Worm (Caenorhabditis elegans) whole organism, young adult: ENCODE data around the gene snfc-5.
A peak's percentile ranks its signal among the peaks of the same experiment; 100 is the strongest.
"Not testable (repeated sequence)": the region's sequence is repeated elsewhere in the genome, so short reads cannot be mapped to it uniquely, and the experiment has no call there.

ENCODE experiments used
- B0019.2 ChIP-seq: fragments of 200-800 bp; sonication (Bioruptor generic); conservative IDR thresholded peaks from 2 replicates; pipeline ENCODE4 v1.3.6; 2022; ENCODE audit warnings: missing genetic modification reagents, missing genetic modification characterization, missing compliant biosample characterization
- B0261.1 ChIP-seq: sonication (generic microtip); optimal IDR thresholded peaks from 2 replicates; lab custom pipeline; 2016; ENCODE audit warnings: mild to moderate bottlenecking, missing genetic modification characterization, moderate library complexity, missing compliant biosample characterization
- F33H1.4 ChIP-seq: fragments of 200-800 bp; sonication (Bioruptor generic); IDR thresholded peaks from 2 replicates; pipeline ENCODE4 v1.3.6; 2022; ENCODE audit warnings: missing genetic modification reagents, missing genetic modification characterization, missing compliant biosample characterization
- K11D2.4 ChIP-seq: fragments of 200-800 bp; sonication (Bioruptor generic); IDR thresholded peaks from 2 replicates; pipeline ENCODE4 v1.3.6; 2022; ENCODE audit warnings: missing genetic modification reagents, missing genetic modification characterization, missing compliant biosample characterization
- ZK185.1 ChIP-seq: sonication (generic microtip); optimal IDR thresholded peaks from 2 replicates; lab custom pipeline; 2016; ENCODE audit warnings: mild to moderate bottlenecking, missing genetic modification characterization, missing compliant biosample characterization; ENCODE audit not compliant: poor library complexity, severe bottlenecking
- attf-5 ChIP-seq: fragments of 200-800 bp; sonication (Bioruptor generic); optimal IDR thresholded peaks from 2 replicates; lab custom pipeline; 2018; ENCODE audit warnings: mild to moderate bottlenecking, missing genetic modification characterization, missing compliant biosample characterization
- cebp-1 ChIP-seq, 2 experiments: fragments of 200-800 bp in 1 of 2; sonication (Bioruptor generic) in 1 of 2; sonication (generic microtip) in 1 of 2; IDR thresholded peaks in 1 of 2; optimal IDR thresholded peaks in 1 of 2; 2 replicates each; pipeline versions ENCODE4 v1.3.6 to Lab custom; 2017 to 2022; ENCODE audit warnings: missing compliant biosample characterization in 2 of 2, missing genetic modification characterization in 2 of 2, mild to moderate bottlenecking in 1 of 2, missing genetic modification reagents in 1 of 2, moderate library complexity in 1 of 2
- ceh-27 ChIP-seq: fragments of 200-800 bp; sonication (Bioruptor generic); optimal IDR thresholded peaks from 2 replicates; lab custom pipeline; 2018; ENCODE audit warnings: mild to moderate bottlenecking, missing genetic modification characterization, moderate library complexity, missing compliant biosample characterization
- ceh-79 ChIP-seq: sonication (generic microtip); optimal IDR thresholded peaks from 2 replicates; lab custom pipeline; 2017; ENCODE audit warnings: mild to moderate bottlenecking, missing genetic modification characterization, missing compliant biosample characterization
- die-1 ChIP-seq: sonication (generic microtip); optimal IDR thresholded peaks from 2 replicates; lab custom pipeline; 2016; ENCODE audit warnings: missing genotype, mild to moderate bottlenecking, missing genetic modification characterization, missing compliant biosample characterization
- efl-1 ChIP-seq: fragments of 150-350 bp; optimal IDR thresholded peaks from 2 replicates; lab custom pipeline; 2014; ENCODE audit warnings: missing biosample characterization, missing genetic modification reagents, missing genetic modification characterization
- egl-44 ChIP-seq: fragments of 200-800 bp; sonication (Bioruptor generic); IDR thresholded peaks from 2 replicates; pipeline ENCODE4 v1.3.6; 2022; ENCODE audit warnings: missing genetic modification reagents, missing genetic modification characterization, missing compliant biosample characterization
- gei-17 ChIP-seq: fragments of 200-800 bp; sonication (Bioruptor generic); optimal IDR thresholded peaks from 2 replicates; lab custom pipeline; 2018; ENCODE audit warnings: mild to moderate bottlenecking, missing genetic modification characterization, missing compliant biosample characterization
- him-1 ChIP-seq: sonication (generic microtip); optimal IDR thresholded peaks from 2 replicates; lab custom pipeline; 2016; ENCODE audit warnings: missing genotype, missing genetic modification reagents, missing genetic modification characterization, missing compliant biosample characterization
- hlh-12 ChIP-seq: sonication (generic microtip); optimal IDR thresholded peaks from 2 replicates; lab custom pipeline; 2016; ENCODE audit warnings: missing genetic modification characterization, missing compliant biosample characterization
- hmg-1.2 ChIP-seq: fragments of 200-800 bp; sonication (Bioruptor generic); IDR thresholded peaks from 2 replicates; pipeline ENCODE4 v1.3.6; 2022; ENCODE audit warnings: missing genetic modification reagents, missing genetic modification characterization, missing compliant biosample characterization
- lin-35 ChIP-seq, 3 experiments: fragments of 150-350 bp in 2 of 3; sonication (generic microtip) in 1 of 3; optimal IDR thresholded peaks; 2 replicates each; lab custom pipeline; 2014 to 2018; ENCODE audit warnings: missing biosample characterization in 3 of 3, missing genetic modification characterization in 3 of 3, missing genetic modification reagents in 3 of 3
- lin-40 ChIP-seq: sonication (generic microtip); optimal IDR thresholded peaks from 2 replicates; lab custom pipeline; 2016; ENCODE audit warnings: missing genetic modification characterization, mild to moderate bottlenecking, missing compliant biosample characterization, missing genotype, missing genetic modification reagents
- lin-54 ChIP-seq: fragments of 200-800 bp; sonication (Bioruptor generic); optimal IDR thresholded peaks from 2 replicates; lab custom pipeline; 2018; ENCODE audit warnings: mild to moderate bottlenecking, missing genetic modification characterization, missing compliant biosample characterization
- lsl-1 ChIP-seq: fragments of 200-800 bp; sonication (Bioruptor generic); optimal IDR thresholded peaks from 2 replicates; lab custom pipeline; 2018; ENCODE audit warnings: mild to moderate bottlenecking, missing genetic modification characterization, moderate library complexity, missing compliant biosample characterization
- lsy-27 ChIP-seq: sonication (generic microtip); optimal IDR thresholded peaks from 2 replicates; lab custom pipeline; 2017; ENCODE audit warnings: missing genetic modification characterization, mild to moderate bottlenecking, missing compliant biosample characterization, antibody characterized with exemption, missing genotype, borderline replicate concordance; ENCODE audit not compliant: insufficient read depth
- madf-6 ChIP-seq: fragments of 200-800 bp; sonication (Bioruptor generic); IDR thresholded peaks from 2 replicates; pipeline ENCODE4 v1.3.6; 2022; ENCODE audit warnings: missing genetic modification reagents, missing genetic modification characterization, missing compliant biosample characterization
- madf-8 ChIP-seq: fragments of 200-800 bp; sonication (Bioruptor generic); conservative IDR thresholded peaks from 2 replicates; pipeline ENCODE4 v1.3.6; 2022; ENCODE audit warnings: missing genetic modification reagents, missing genetic modification characterization, missing compliant biosample characterization
- mcd-1 ChIP-seq: fragments of 200-800 bp; sonication (Bioruptor generic); IDR thresholded peaks from 2 replicates; pipeline ENCODE4 v1.3.6; 2022; ENCODE audit warnings: missing genetic modification reagents, missing genetic modification characterization, missing compliant biosample characterization
- nfyb-1 ChIP-seq: fragments of 200-800 bp; sonication (Bioruptor generic); IDR thresholded peaks from 2 replicates; pipeline ENCODE4 v1.3.6; 2022; ENCODE audit warnings: missing genetic modification reagents, missing genetic modification characterization, missing compliant biosample characterization
- nhr-80 ChIP-seq: sonication (generic microtip); optimal IDR thresholded peaks from 2 replicates; lab custom pipeline; 2016; ENCODE audit warnings: missing genetic modification characterization, missing compliant biosample characterization
- pbrm-1 ChIP-seq: fragments of 200-800 bp; sonication (Bioruptor generic); IDR thresholded peaks from 2 replicates; pipeline ENCODE4 v1.3.6; 2022; ENCODE audit warnings: missing genetic modification reagents, missing genetic modification characterization, missing compliant biosample characterization
- rcor-1 ChIP-seq: fragments of 200-800 bp; sonication (Bioruptor generic); IDR thresholded peaks from 2 replicates; pipeline ENCODE4 v1.3.6; 2022; ENCODE audit warnings: missing genetic modification reagents, missing genetic modification characterization, missing compliant biosample characterization
- repo-1 ChIP-seq: sonication (generic microtip); optimal IDR thresholded peaks from 2 replicates; lab custom pipeline; 2017; ENCODE audit warnings: mild to moderate bottlenecking, missing genetic modification characterization, missing compliant biosample characterization
- rpc-1 ChIP-seq, 2 experiments: fragments of 150-350 bp in 1 of 2; sonication (generic microtip) in 1 of 2; optimal IDR thresholded peaks; 2 replicates each; lab custom pipeline; 2014 to 2018; ENCODE audit warnings: missing biosample characterization in 1 of 2, missing genetic modification characterization in 1 of 2, missing genetic modification reagents in 1 of 2, missing genotype in 1 of 2
- snpc-1.1 ChIP-seq: sonication (generic microtip); optimal IDR thresholded peaks from 2 replicates; lab custom pipeline; 2017; ENCODE audit warnings: missing genetic modification characterization, mild to moderate bottlenecking, missing compliant biosample characterization, antibody characterized with exemption, moderate library complexity, missing genotype, missing genetic modification reagents; ENCODE audit not compliant: insufficient read depth
- snpc-1.3 ChIP-seq: sonication (generic microtip); optimal IDR thresholded peaks from 2 replicates; lab custom pipeline; 2017; ENCODE audit warnings: missing genetic modification characterization, mild to moderate bottlenecking, missing compliant biosample characterization, antibody characterized with exemption, moderate library complexity, missing genotype, missing genetic modification reagents; ENCODE audit not compliant: insufficient read depth
- snpc-3.4 ChIP-seq: sonication (generic microtip); optimal IDR thresholded peaks from 2 replicates; lab custom pipeline; 2017; ENCODE audit warnings: missing genetic modification characterization, mild to moderate bottlenecking, missing compliant biosample characterization, antibody characterized with exemption, moderate library complexity, missing genotype, missing genetic modification reagents
- somi-1 ChIP-seq: fragments of 200-800 bp; sonication (Bioruptor generic); optimal IDR thresholded peaks from 2 replicates; lab custom pipeline; 2018; ENCODE audit warnings: mild to moderate bottlenecking, missing genetic modification characterization, missing compliant biosample characterization
- tbp1 ChIP-seq: fragments of 200-800 bp; sonication (Bioruptor generic); optimal IDR thresholded peaks from 2 replicates; lab custom pipeline; 2018; ENCODE audit warnings: mild to moderate bottlenecking, missing genetic modification characterization, missing compliant biosample characterization
- xnd-1 ChIP-seq: sonication (generic microtip); optimal IDR thresholded peaks from 2 replicates; lab custom pipeline; 2016; ENCODE audit warnings: missing genotype, missing genetic modification reagents, missing genetic modification characterization, missing compliant biosample characterization
- ztf-18 ChIP-seq: sonication (generic microtip); optimal IDR thresholded peaks from 2 replicates; lab custom pipeline; 2016; ENCODE audit warnings: missing genotype, mild to moderate bottlenecking, missing genetic modification characterization, missing compliant biosample characterization
- ztf-6 ChIP-seq: fragments of 200-800 bp; sonication (Bioruptor generic); IDR thresholded peaks from 2 replicates; pipeline ENCODE4 v1.3.6; 2022; ENCODE audit warnings: missing genetic modification reagents, missing genetic modification characterization, missing compliant biosample characterization

Gene snfc-5

DNA sequence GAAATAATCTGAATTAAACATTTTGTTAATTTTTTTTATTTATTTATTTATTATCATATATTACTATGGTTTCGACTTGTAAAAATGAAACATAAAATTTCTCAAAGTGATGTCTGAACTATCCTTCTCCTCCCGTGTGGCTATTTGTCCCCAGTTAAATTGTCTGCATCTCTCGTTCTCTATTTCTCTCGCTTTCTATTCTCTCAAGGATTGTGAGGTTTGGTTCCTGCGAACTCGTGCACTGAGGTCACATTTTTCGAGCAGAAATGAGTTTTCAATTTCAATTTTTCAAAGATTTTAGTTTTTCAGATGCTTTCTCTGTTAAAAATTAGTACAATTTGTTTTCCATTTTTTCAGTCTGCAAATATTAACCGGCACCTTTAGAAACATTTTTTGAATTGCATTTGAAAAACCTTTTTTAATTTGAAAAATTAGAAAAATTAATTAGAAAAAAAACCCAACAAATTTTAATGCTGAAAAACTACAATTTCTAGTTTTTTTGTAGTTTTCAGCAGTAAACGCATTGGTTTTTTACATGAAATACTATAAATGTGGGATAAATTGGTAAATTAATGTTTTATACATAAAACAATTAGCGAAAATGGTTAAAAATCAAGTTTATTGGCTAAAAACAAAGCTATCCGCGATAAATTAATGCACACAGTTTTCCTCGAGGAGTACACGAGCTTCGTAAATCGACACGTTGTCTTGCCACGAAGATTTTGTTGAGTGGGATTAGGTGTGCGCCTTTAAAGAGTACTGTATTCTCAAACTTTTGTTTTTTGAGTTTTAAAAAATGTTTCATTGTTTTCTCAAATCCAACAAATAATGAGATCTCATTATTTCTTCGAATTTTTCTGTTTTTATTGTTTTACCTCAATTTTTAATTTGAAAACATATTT, 7.8 kb downstream of the snfc-5 start (continued):
- peak; percentile 45 for TF ChIP-seq xnd-1 (tag; lab: Kevin White, UChicago)
- no peak for TF ChIP-seq snpc-1.3 (tag; lab: Kevin White, UChicago)
- peak; percentile 10 for TF ChIP-seq lin-40 (tag; lab: Kevin White, UChicago)
- no peak for TF ChIP-seq efl-1 (GFP tag; lab: Kevin White, UChicago)
- no peak for TF ChIP-seq lsy-27
- peak; percentile 90 for TF ChIP-seq B0019.2 (GFP tag; lab: Robert Waterston, UW)
- peak; percentile 40 for TF ChIP-seq him-1 (tag; lab: Kevin White, UChicago)
- peak; percentile 72 for TF ChIP-seq lsl-1 (GFP tag; lab: Kevin White, UChicago)
- no peak for TF ChIP-seq somi-1
- TF ChIP-seq madf-6 (GFP tag; lab: Robert Waterston, UW) = peak; percentile 48; the same call in 1 of the 2 replicates
- peak; percentile 33 for TF ChIP-seq nhr-80 (tag; lab: Kevin White, UChicago)
- peak; percentile 38 for TF ChIP-seq attf-5 (GFP tag; lab: Kevin White, UChicago)
- TF ChIP-seq snpc-1.1 (tag; lab: Kevin White, UChicago) = no peak
- no peak for TF ChIP-seq hlh-12 (tag; lab: Kevin White, UChicago)
- TF ChIP-seq madf-8 = no peak
- peak; percentile 55 for TF ChIP-seq snpc-3.4 (tag; lab: Kevin White, UChicago)
- TF ChIP-seq hmg-1.2 (GFP tag; lab: Robert Waterston, UW) = peak; percentile 45; the same call in 1 of the 2 replicates

DNA sequence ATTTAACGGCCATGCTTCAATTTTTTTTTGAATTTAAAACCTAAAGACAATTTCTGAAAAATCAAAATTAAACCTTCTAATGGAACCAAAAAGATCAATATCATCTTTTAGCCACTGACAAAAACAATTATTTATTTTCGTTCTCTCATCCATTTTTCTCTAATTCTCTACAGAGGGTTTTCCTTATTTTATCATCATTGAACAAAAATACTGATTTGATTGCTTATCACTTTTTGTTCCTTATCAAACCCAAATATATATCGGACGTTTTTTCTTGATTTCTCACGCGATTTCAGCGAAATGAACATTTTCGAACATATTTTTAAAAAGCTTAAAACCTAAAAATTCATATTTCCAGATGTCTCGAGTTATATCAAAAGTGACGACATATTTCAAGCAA, 8.5 kb downstream of the snfc-5 start, which contains the start of gene mpc-1:
mpc-1 (plus strand) TSS at position 359 of the 400 bp plus-strand sequence.
- no peak for TF ChIP-seq snpc-1.3 (tag; lab: Kevin White, UChicago)
- TF ChIP-seq ceh-27 (GFP tag; lab: Kevin White, UChicago) = no peak
- TF ChIP-seq nhr-80 (tag; lab: Kevin White, UChicago) = peak; percentile 52

DNA sequence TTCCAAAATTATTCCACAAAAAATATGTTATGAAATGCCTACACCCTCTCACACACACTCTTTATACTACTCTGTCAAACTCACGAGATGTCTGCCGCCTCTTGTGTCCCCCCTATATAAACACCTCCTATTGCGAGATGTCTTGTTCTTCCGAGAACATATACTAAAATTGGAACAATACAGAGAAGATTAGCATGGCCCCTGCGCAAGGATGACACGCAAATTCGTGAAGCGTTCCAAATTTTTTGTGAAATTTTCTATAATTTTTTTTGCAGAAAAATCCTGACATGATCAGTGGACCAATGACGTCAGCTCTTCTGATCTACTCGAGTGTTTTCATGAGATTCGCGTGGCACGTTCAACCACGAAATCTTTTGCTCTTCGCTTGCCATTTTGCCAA, 9.5 kb downstream of the snfc-5 start:
- TF ChIP-seq ztf-18 (tag; lab: Kevin White, UChicago) (peak; percentile 34), gei-17 (GFP tag; lab: Kevin White, UChicago) (peak; percentile 28), hmg-1.2 (GFP tag; lab: Robert Waterston, UW) (peak; percentile 64), pbrm-1 (GFP tag; lab: Robert Waterston, UW) (peak; percentile 58; the same call in 1 of the 2 replicates), K11D2.4 (GFP tag; lab: Robert Waterston, UW) (0 out of 2 replicates have a peak, but pooled peaks have one; percentile 35), die-1 (peak; percentile 2), ceh-79 (tag; lab: Kevin White, UChicago) (peak; percentile 56), rcor-1 (GFP tag; lab: Robert Waterston, UW) (peak; percentile 74), lin-40 (tag; lab: Kevin White, UChicago) (peak; percentile 49), egl-44 (GFP tag; lab: Robert Waterston, UW) (peak; percentile 54; the same call in 1 of the 2 replicates), lin-35 (GFP tag; optimal IDR thresholded peaks at IDR 0.05; lab: Kevin White, UChicago) (peak in 1 of 3 experiments; percentile 52), ZK185.1 (tag; lab: Kevin White, UChicago) (peak; percentile 38), ztf-6 (GFP tag; lab: Robert Waterston, UW) (0 out of 2 replicates have a peak, but pooled peaks have one; percentile 25), tbp1 (GFP tag; lab: Kevin White, UChicago) (peak; percentile 80), madf-6 (GFP tag; lab: Robert Waterston, UW) (peak; percentile 68), lsl-1 (GFP tag; lab: Kevin White, UChicago) (peak; percentile 26), repo-1 (tag; lab: Kevin White, UChicago) (peak; percentile 54), rpc-1 (optimal IDR thresholded peaks at IDR 0.05; lab: Kevin White, UChicago) (peak; percentile 50), rpc-1 (tag; optimal IDR thresholded peaks at IDR 0.05; lab: Kevin White, UChicago) (peak; percentile 70), attf-5 (GFP tag; lab: Kevin White, UChicago) (peak; percentile 31), snpc-1.1 (tag; lab: Kevin White, UChicago) (peak; percentile 70), F33H1.4 (GFP tag; lab: Robert Waterston, UW) (peak; percentile 17; the same call in 1 of the 2 replicates), snpc-3.4 (tag; lab: Kevin White, UChicago) (peak; percentile 73), nfyb-1 (GFP tag; lab: Robert Waterston, UW) (peak; percentile 78; the same call in 1 of the 2 replicates), B0261.1 (tag; lab: Kevin White, UChicago) (peak; percentile 61), him-1 (tag; lab: Kevin White, UChicago) (peak; percentile 60), cebp-1 (tag; optimal IDR thresholded peaks at IDR 0.05; lab: Kevin White, UChicago) (peak; percentile 77), lin-54 (GFP tag; lab: Kevin White, UChicago) (peak; percentile 39), mcd-1 (GFP tag; lab: Robert Waterston, UW) (peak; percentile 65)
- TF ChIP-seq cebp-1 (GFP tag; IDR thresholded peaks at IDR 0.05; lab: Robert Waterston, UW) = not testable (repeated sequence)
